Fruit fly (Drosophila melanogaster) whole organism, wandering third instar larva: ENCODE results near the gene CG18748.

ENCODE experiments used
- Abd-B ChIP-seq: fragments of >200 bp; optimal IDR thresholded peaks from 2 replicates; lab custom pipeline; 2017; ENCODE audit warnings: missing biosample characterization, missing genetic modification characterization
- Dfd ChIP-seq: fragments of >200 bp; optimal IDR thresholded peaks from 2 replicates; lab custom pipeline; 2017; ENCODE audit warnings: missing biosample characterization, missing genetic modification characterization
- HLH106 ChIP-seq: fragments of 200-800 bp; optimal IDR thresholded peaks from 3 replicates; lab custom pipeline; 2019; ENCODE audit warnings: missing biosample characterization, mild to moderate bottlenecking, missing genetic modification characterization, moderate library complexity
- OdsH ChIP-seq: fragments of 200-800 bp; sonication (Bioruptor generic); optimal IDR thresholded peaks from 2 replicates; lab custom pipeline; 2016; ENCODE audit warnings: missing biosample characterization, mild to moderate bottlenecking, missing genetic modification characterization
- ey ChIP-seq: fragments of 200-800 bp; sonication (Bioruptor generic); optimal IDR thresholded peaks from 2 replicates; lab custom pipeline; 2016; ENCODE audit warnings: missing biosample characterization, missing genetic modification characterization
- foxo ChIP-seq, 2 experiments: fragments of 200-800 bp; sonication (Bioruptor generic); optimal IDR thresholded peaks; 2 replicates in 1 of 2; 3 replicates in 1 of 2; lab custom pipeline; 2016 to 2017; ENCODE audit warnings: missing biosample characterization in 2 of 2, missing genetic modification characterization in 2 of 2
- fru ChIP-seq: fragments of 200-800 bp; sonication (Bioruptor generic); optimal IDR thresholded peaks from 3 replicates; lab custom pipeline; 2016; ENCODE audit warnings: missing biosample characterization, mild to moderate bottlenecking, missing genetic modification characterization
- pan ChIP-seq: fragments of >200 bp; optimal IDR thresholded peaks from 2 replicates; lab custom pipeline; 2017
- tai ChIP-seq: sonication (Bioruptor generic); optimal IDR thresholded peaks from 2 replicates; lab custom pipeline; 2016; ENCODE audit warnings: missing biosample characterization, missing genetic modification characterization

DNA sequence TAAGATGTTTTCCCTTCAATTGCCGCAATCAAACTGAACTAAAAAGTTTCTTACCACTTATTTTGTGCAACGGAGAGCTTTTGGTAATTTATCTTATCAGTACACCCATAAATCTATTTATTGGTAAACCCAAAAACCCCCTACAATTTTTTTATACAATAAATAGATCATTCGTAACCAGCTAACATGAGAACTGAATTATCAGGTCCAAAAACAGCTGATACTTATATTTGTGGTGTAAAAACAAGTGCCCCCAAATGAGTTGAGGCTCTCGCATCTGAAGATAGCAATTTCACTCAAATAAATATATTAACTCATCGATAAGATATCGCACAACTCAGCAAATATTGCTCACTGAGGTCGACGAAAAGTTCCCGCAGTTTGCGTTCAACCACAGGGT, at the start of gene CG18748:
- TF ChIP-seq foxo (GFP tag; optimal IDR thresholded peaks at IDR 0.05; lab: Kevin White, UChicago) (no peak), Dfd (GFP tag; lab: Kevin White, UChicago) (no peak), HLH106 (tag; lab: Kevin White, UChicago) (no peak), pan (no peak), Abd-B (GFP tag; lab: Kevin White, UChicago) (no peak), tai (GFP tag; lab: Kevin White, UChicago) (no peak), fru (no peak), OdsH (GFP tag; lab: Kevin White, UChicago) (no peak), ey (GFP tag; lab: Kevin White, UChicago) (no peak)
